Worm (Caenorhabditis elegans): ENCODE results near the gene aptf-2.

DNA sequence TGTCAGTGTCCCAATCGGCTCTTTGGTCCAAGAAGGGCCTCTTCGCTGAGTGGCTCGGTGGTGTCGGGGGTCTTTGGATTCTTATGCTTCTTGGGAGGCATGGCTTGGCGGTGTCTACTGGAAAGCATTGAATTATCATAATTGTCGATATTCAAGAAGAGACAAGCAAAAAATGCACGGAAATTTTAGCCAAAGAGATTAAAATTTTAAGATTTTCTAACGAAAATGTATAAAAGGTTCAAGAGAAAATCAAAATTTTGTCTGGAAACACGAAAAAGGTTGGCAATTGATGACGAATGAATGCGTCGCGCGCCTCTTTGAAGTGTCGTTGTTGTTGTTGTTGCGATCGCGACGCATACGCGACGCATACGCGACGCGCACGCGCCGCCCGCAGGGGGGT, 45.0 kb upstream of the aptf-2 start, which contains the start of gene Y38H8A.12:
- TF ChIP-seq mdl-1 (tag; optimal IDR thresholded peaks at IDR 0.05) (no peak), nhr-23 (tag; optimal IDR thresholded peaks at IDR 0.05) (no peak)
